Worm (Caenorhabditis elegans): ENCODE results near the gene kgb-2.

DNA sequence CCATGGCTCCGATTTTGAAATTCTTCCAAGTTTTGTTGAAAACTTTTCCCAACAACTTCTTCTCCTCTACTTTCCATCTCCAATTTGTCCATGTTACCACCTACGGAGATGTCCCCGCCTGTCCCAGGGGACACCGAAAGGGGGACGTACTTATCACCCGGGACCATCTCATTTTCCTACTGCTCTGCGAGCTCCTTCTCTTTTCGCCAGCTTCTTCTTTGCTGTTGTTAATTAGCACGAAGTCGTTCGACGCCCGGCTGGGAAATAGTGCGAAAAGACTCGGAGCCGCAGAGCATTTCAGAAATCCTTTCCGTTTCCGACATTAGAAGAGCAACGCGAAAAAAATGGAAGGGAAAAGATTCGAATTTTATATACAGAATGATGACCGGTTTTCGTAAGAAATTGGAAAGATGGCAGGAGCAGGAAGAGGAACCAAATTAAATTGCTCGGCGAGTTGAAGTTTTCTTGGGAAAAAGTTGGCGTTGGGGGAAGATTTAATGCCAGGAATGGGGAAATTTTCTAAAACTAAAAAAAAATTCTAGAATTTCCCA is 15.3 kb downstream of the kgb-2 start:
- no peak for TF ChIP-seq madf-2 (tag; optimal IDR thresholded peaks at IDR 0.05)
- TF ChIP-seq ceh-6 (GFP tag; optimal IDR thresholded peaks at IDR 0.05): no peak
- no peak for TF ChIP-seq ceh-24 (tag; optimal IDR thresholded peaks at IDR 0.05)
- no peak for TF ChIP-seq fkh-10 (GFP tag; optimal IDR thresholded peaks at IDR 0.05)
